Worm (Caenorhabditis elegans): ENCODE data around the gene twk-34.
"Not testable (repeated sequence)": the region's sequence is repeated elsewhere in the genome, so short reads cannot be mapped to it uniquely, and the experiment has no call there.

twk-34 gene

ce11 chrV:15668870-15669269 lies 35.9 kb upstream of the twk-34 start, which contains the start of gene K06B4.4:
K06B4.4 (plus strand) TSS chrV:15669170.
- TF ChIP-seq drap-1 (GFP tag; optimal IDR thresholded peaks at IDR 0.05) (no peak), nhr-28 (tag; optimal IDR thresholded peaks at IDR 0.05) (no peak), blmp-1 (tag; optimal IDR thresholded peaks at IDR 0.05) (no peak), flh-1 (GFP tag; optimal IDR thresholded peaks at IDR 0.05) (no peak), sptf-1 (tag; optimal IDR thresholded peaks at IDR 0.05) (no peak), ztf-11 (tag; optimal IDR thresholded peaks at IDR 0.05) (no peak), elt-3 (tag; optimal IDR thresholded peaks at IDR 0.05) (no peak), nhr-2 (tag; optimal IDR thresholded peaks at IDR 0.05) (no peak), ceh-43 (GFP tag; optimal IDR thresholded peaks at IDR 0.05) (no peak), mep-1 (tag; optimal IDR thresholded peaks at IDR 0.05) (no peak), nhr-76 (tag; optimal IDR thresholded peaks at IDR 0.05) (no peak), mab-5 (tag; optimal IDR thresholded peaks at IDR 0.05) (no peak), ceh-83 (GFP tag; optimal IDR thresholded peaks at IDR 0.05) (no peak), sem-2 (GFP tag; optimal IDR thresholded peaks at IDR 0.05) (no peak), unc-62 (GFP tag; optimal IDR thresholded peaks at IDR 0.05) (no peak), nhr-237 (tag; optimal IDR thresholded peaks at IDR 0.05) (no peak), unc-39 (tag; optimal IDR thresholded peaks at IDR 0.05) (no peak), cnd-1 (tag; optimal IDR thresholded peaks at IDR 0.05) (no peak)

ce11 chrV:15670139-15670538 lies 34.6 kb upstream of the twk-34 start, which contains the start of gene K06B4.15:
K06B4.15 (plus strand) TSS chrV:15670439.
- not testable (repeated sequence) for TF ChIP-seq ceh-83 (GFP tag; optimal IDR thresholded peaks at IDR 0.05); nhr-12 (tag; optimal IDR thresholded peaks at IDR 0.05); ceh-43 (GFP tag; optimal IDR thresholded peaks at IDR 0.05)

ce11 chrV:15673707-15674106 lies 31.1 kb upstream of the twk-34 start, which contains the start of gene nhr-51:
nhr-51 (plus strand) TSS chrV:15674007.
- TF ChIP-seq ham-2 (GFP tag; optimal IDR thresholded peaks at IDR 0.05), result no peak
- no peak for TF ChIP-seq lin-13 (tag; optimal IDR thresholded peaks at IDR 0.05)
- TF ChIP-seq ceh-83 (GFP tag; optimal IDR thresholded peaks at IDR 0.05), result no peak
- no peak for TF ChIP-seq elt-1 (tag; optimal IDR thresholded peaks at IDR 0.05; ENCODE audit: borderline replicate concordance, insufficient read depth)
- no peak for TF ChIP-seq lsy-2 (tag; optimal IDR thresholded peaks at IDR 0.05)
- TF ChIP-seq unc-120 (tag; optimal IDR thresholded peaks at IDR 0.05; ENCODE audit: poor library complexity, severe bottlenecking), result no peak
- no peak for TF ChIP-seq nhr-76 (tag; optimal IDR thresholded peaks at IDR 0.05)
- TF ChIP-seq cnd-1 (tag; optimal IDR thresholded peaks at IDR 0.05), result no peak

- no peak for TF ChIP-seq ceh-39 (tag; optimal IDR thresholded peaks at IDR 0.05)
- no peak for TF ChIP-seq ceh-83 (GFP tag; optimal IDR thresholded peaks at IDR 0.05)
- no peak for TF ChIP-seq tbx-8 (GFP tag; optimal IDR thresholded peaks at IDR 0.05)
- TF ChIP-seq nhr-76 (tag; optimal IDR thresholded peaks at IDR 0.05), result no peak
- TF ChIP-seq blmp-1 (tag; optimal IDR thresholded peaks at IDR 0.05), result no peak
These were observed 29.9 kb upstream of the twk-34 start for ce11 chrV:15674899-15675298.

ce11 chrV:15677222-15677621 lies 27.5 kb upstream of the twk-34 start, which contains the start of gene nhr-52:
nhr-52 (plus strand) TSS chrV:15677522.
- TF ChIP-seq ceh-39 (tag; optimal IDR thresholded peaks at IDR 0.05) (no peak), sptf-1 (tag; optimal IDR thresholded peaks at IDR 0.05) (no peak), ztf-11 (tag; optimal IDR thresholded peaks at IDR 0.05) (no peak), snpc-4 (tag; optimal IDR thresholded peaks at IDR 0.05) (no peak), lin-13 (tag; optimal IDR thresholded peaks at IDR 0.05) (no peak), nhr-76 (tag; optimal IDR thresholded peaks at IDR 0.05) (no peak), drap-1 (GFP tag; optimal IDR thresholded peaks at IDR 0.05) (no peak), ceh-83 (GFP tag; optimal IDR thresholded peaks at IDR 0.05) (no peak), elt-3 (tag; optimal IDR thresholded peaks at IDR 0.05) (no peak)

ce11 chrV:15685599-15685998 lies 19.2 kb upstream of the twk-34 start, which contains the start of gene nhr-196:
nhr-196 (plus strand) TSS chrV:15685716.
- TF ChIP-seq M03D4.4 (tag; optimal IDR thresholded peaks at IDR 0.05) (no peak), elt-1 (tag; optimal IDR thresholded peaks at IDR 0.05; ENCODE audit: borderline replicate concordance, insufficient read depth) (no peak), sptf-1 (tag; optimal IDR thresholded peaks at IDR 0.05) (no peak), bed-3 (GFP tag; optimal IDR thresholded peaks at IDR 0.05) (no peak)
